Fruit fly (Drosophila melanogaster) whole organism, prepupa: ENCODE data around the gene CG9135.

ENCODE experiments used
- Blimp-1 ChIP-seq: fragments of 200-800 bp; sonication (Bioruptor generic); optimal IDR thresholded peaks from 3 replicates; lab custom pipeline; 2017; ENCODE audit warnings: missing biosample characterization, missing genetic modification characterization, mild to moderate bottlenecking, moderate library complexity, missing genetic modification reagents
- CG10631 ChIP-seq: fragments of 200-800 bp; sonication (Bioruptor generic); optimal IDR thresholded peaks from 2 replicates; lab custom pipeline; 2016; ENCODE audit warnings: missing biosample characterization, missing genetic modification characterization
- CG11762 ChIP-seq: fragments of 200-800 bp; sonication (Bioruptor generic); optimal IDR thresholded peaks from 3 replicates; lab custom pipeline; 2016; ENCODE audit warnings: missing biosample characterization, missing genetic modification characterization; ENCODE audit not compliant: insufficient read depth
- CG11902 ChIP-seq: fragments of 200-800 bp; sonication (Bioruptor generic); optimal IDR thresholded peaks from 3 replicates; lab custom pipeline; 2016; ENCODE audit warnings: missing biosample characterization, missing genetic modification characterization
- CG15336 ChIP-seq: fragments of 200-800 bp; sonication (Bioruptor generic); IDR thresholded peaks from 2 replicates; pipeline ENCODE4 v1.3.6; 2022; ENCODE audit warnings: missing biosample characterization, missing genetic modification characterization
- CG1621 ChIP-seq: fragments of 200-800 bp; sonication (Bioruptor generic); optimal IDR thresholded peaks from 3 replicates; lab custom pipeline; 2018; ENCODE audit warnings: missing biosample characterization, mild to moderate bottlenecking, missing genetic modification characterization
- CG31627 ChIP-seq: fragments of 200-800 bp; sonication (Bioruptor generic); optimal IDR thresholded peaks from 3 replicates; lab custom pipeline; 2016; ENCODE audit warnings: missing biosample characterization, missing genetic modification characterization
- CG32006 ChIP-seq: fragments of 200-800 bp; sonication (Bioruptor generic); optimal IDR thresholded peaks from 3 replicates; lab custom pipeline; 2017; ENCODE audit warnings: missing biosample characterization, mild to moderate bottlenecking, missing genetic modification characterization
- CG34406 ChIP-seq: fragments of 200-800 bp; sonication (Bioruptor generic); optimal IDR thresholded peaks from 3 replicates; lab custom pipeline; 2016; ENCODE audit warnings: missing biosample characterization, missing genetic modification characterization
- CG3919 ChIP-seq: fragments of 200-800 bp; sonication (Bioruptor generic); optimal IDR thresholded peaks from 3 replicates; lab custom pipeline; 2016; ENCODE audit warnings: missing biosample characterization, missing genetic modification characterization
- CG4318 ChIP-seq: fragments of 200-800 bp; sonication (Bioruptor generic); optimal IDR thresholded peaks from 3 replicates; lab custom pipeline; 2017; ENCODE audit warnings: missing biosample characterization, mild to moderate bottlenecking, missing genetic modification characterization
- CG6163 ChIP-seq: fragments of 200-800 bp; sonication (Bioruptor generic); IDR thresholded peaks from 3 replicates; pipeline ENCODE4 v1.3.6; 2022; ENCODE audit warnings: missing biosample characterization, missing genetic modification characterization
- CG6276 ChIP-seq: fragments of 200-800 bp; sonication (Bioruptor generic); optimal IDR thresholded peaks from 2 replicates; lab custom pipeline; 2017; ENCODE audit warnings: missing biosample characterization, mild to moderate bottlenecking, missing genetic modification characterization
- CG6808 ChIP-seq: fragments of 200-800 bp; sonication (Bioruptor generic); optimal IDR thresholded peaks from 3 replicates; lab custom pipeline; 2017; ENCODE audit warnings: missing biosample characterization, missing genetic modification characterization, mild to moderate bottlenecking, moderate library complexity, missing genetic modification reagents
- CG8119 ChIP-seq: fragments of 200-800 bp; sonication (Bioruptor generic); IDR thresholded peaks from 3 replicates; pipeline ENCODE4 v1.3.6; 2022; ENCODE audit warnings: missing biosample characterization, missing genetic modification characterization
- CG9139 ChIP-seq: fragments of 200-800 bp; sonication (Bioruptor generic); optimal IDR thresholded peaks from 3 replicates; lab custom pipeline; 2017; ENCODE audit warnings: missing biosample characterization, mild to moderate bottlenecking, missing genetic modification characterization
- Eip75B ChIP-seq: fragments of 200-800 bp; sonication (Bioruptor generic); optimal IDR thresholded peaks from 3 replicates; lab custom pipeline; 2016; ENCODE audit warnings: missing biosample characterization, missing genetic modification characterization
- Eip78C ChIP-seq: fragments of 200-800 bp; sonication (Bioruptor generic); peaks from one replicate; lab custom pipeline; 2016; ENCODE audit warnings: missing biosample characterization, missing genetic modification characterization
- Hr39 ChIP-seq: fragments of 200-800 bp; sonication (Bioruptor generic); optimal IDR thresholded peaks from 2 replicates; lab custom pipeline; 2016; ENCODE audit warnings: missing biosample characterization, missing genetic modification characterization
- Hr4 ChIP-seq: fragments of 200-800 bp; sonication (Bioruptor generic); optimal IDR thresholded peaks from 3 replicates; lab custom pipeline; 2016; ENCODE audit warnings: missing biosample characterization, missing genetic modification characterization
- OdsH ChIP-seq: fragments of 200-800 bp; sonication (Bioruptor generic); optimal IDR thresholded peaks from 3 replicates; lab custom pipeline; 2016; ENCODE audit warnings: missing biosample characterization, missing genetic modification characterization
- Smox ChIP-seq: fragments of 200-800 bp; sonication (Bioruptor generic); optimal IDR thresholded peaks from 3 replicates; lab custom pipeline; 2016; ENCODE audit warnings: missing biosample characterization, missing genetic modification characterization
- Sox14 ChIP-seq: fragments of 200-800 bp; sonication (Bioruptor generic); optimal IDR thresholded peaks from 3 replicates; lab custom pipeline; 2016; ENCODE audit warnings: missing biosample characterization, missing genetic modification characterization
- Sox15 ChIP-seq: fragments of 200-800 bp; sonication (Bioruptor generic); optimal IDR thresholded peaks from 3 replicates; lab custom pipeline; 2016; ENCODE audit warnings: missing biosample characterization, missing genetic modification characterization
- achi ChIP-seq: fragments of 200-800 bp; sonication (Bioruptor generic); optimal IDR thresholded peaks from 3 replicates; lab custom pipeline; 2016; ENCODE audit warnings: missing biosample characterization, missing genetic modification characterization
- acj6 ChIP-seq: fragments of 200-800 bp; sonication (Bioruptor generic); optimal IDR thresholded peaks from 3 replicates; lab custom pipeline; 2016; ENCODE audit warnings: missing biosample characterization, missing genetic modification characterization
- cyc ChIP-seq: fragments of 200-800 bp; sonication (Bioruptor generic); optimal IDR thresholded peaks from 3 replicates; lab custom pipeline; 2016; ENCODE audit warnings: missing biosample characterization, missing genetic modification characterization
- dac ChIP-seq: fragments of 200-800 bp; sonication (Bioruptor generic); optimal IDR thresholded peaks from 2 replicates; lab custom pipeline; 2017; ENCODE audit warnings: missing biosample characterization, mild to moderate bottlenecking, missing genetic modification characterization
- dsx ChIP-seq: fragments of 200-800 bp; optimal IDR thresholded peaks from 3 replicates; lab custom pipeline; 2019; ENCODE audit warnings: missing biosample characterization, mild to moderate bottlenecking, missing genetic modification characterization, moderate library complexity; ENCODE audit not compliant: poor library complexity, severe bottlenecking
- eg ChIP-seq: fragments of 200-800 bp; sonication (Bioruptor generic); IDR thresholded peaks from 3 replicates; pipeline ENCODE4 v1.3.6; 2022; ENCODE audit warnings: missing biosample characterization, missing genetic modification characterization
- esn ChIP-seq: fragments of 200-800 bp; sonication (Bioruptor generic); optimal IDR thresholded peaks from 2 replicates; lab custom pipeline; 2016; ENCODE audit warnings: missing biosample characterization, mild to moderate bottlenecking, missing genetic modification characterization, moderate library complexity
- fd59A ChIP-seq: fragments of 200-800 bp; sonication (Bioruptor generic); optimal IDR thresholded peaks from 2 replicates; lab custom pipeline; 2017; ENCODE audit warnings: missing biosample characterization, mild to moderate bottlenecking, missing genetic modification characterization, missing genetic modification reagents
- fkh ChIP-seq: fragments of 200-800 bp; sonication (Bioruptor generic); optimal IDR thresholded peaks from 3 replicates; lab custom pipeline; 2017; ENCODE audit warnings: missing biosample characterization, mild to moderate bottlenecking, missing genetic modification characterization, moderate library complexity
- lz ChIP-seq: fragments of 200-800 bp; sonication (Bioruptor generic); optimal IDR thresholded peaks from 3 replicates; lab custom pipeline; 2016; ENCODE audit warnings: missing biosample characterization, missing genetic modification characterization
- net ChIP-seq: fragments of 200-800 bp; sonication (Bioruptor generic); optimal IDR thresholded peaks from 3 replicates; lab custom pipeline; 2016; ENCODE audit warnings: missing biosample characterization, missing genetic modification characterization
- pdm3 ChIP-seq: fragments of 200-800 bp; sonication (Bioruptor generic); optimal IDR thresholded peaks from 3 replicates; lab custom pipeline; 2016; ENCODE audit warnings: missing biosample characterization, missing genetic modification characterization
- salr ChIP-seq, 2 experiments: fragments of 200-800 bp; sonication (Bioruptor generic); optimal IDR thresholded peaks; 3 replicates each; lab custom pipeline; 2016 to 2018; ENCODE audit warnings: missing biosample characterization in 2 of 2, missing genetic modification characterization in 2 of 2, mild to moderate bottlenecking in 1 of 2
- ss ChIP-seq, 2 experiments: fragments of 200-800 bp; sonication (Bioruptor generic); optimal IDR thresholded peaks; 2 replicates in 1 of 2; 3 replicates in 1 of 2; lab custom pipeline; 2017 to 2018; ENCODE audit warnings: mild to moderate bottlenecking in 2 of 2, missing biosample characterization in 2 of 2, missing genetic modification characterization in 2 of 2, moderate library complexity in 1 of 2
- svp ChIP-seq: fragments of 200-800 bp; sonication (Bioruptor generic); peaks from one replicate; lab custom pipeline; 2016; ENCODE audit warnings: missing biosample characterization, missing genetic modification characterization
- topi ChIP-seq: fragments of 200-800 bp; sonication (Bioruptor generic); optimal IDR thresholded peaks from 3 replicates; lab custom pipeline; 2016; ENCODE audit warnings: missing biosample characterization, missing genetic modification characterization
- vri ChIP-seq: fragments of 200-800 bp; sonication (Bioruptor generic); optimal IDR thresholded peaks from 3 replicates; lab custom pipeline; 2016; ENCODE audit warnings: missing biosample characterization, mild to moderate bottlenecking, missing genetic modification characterization

CG9135 gene

dm6 chr2L:6022793-6023192, 27.8 kb upstream of the CG9135 start (continued):
- TF ChIP-seq esn (GFP tag; lab: Kevin White, UChicago) (peak; percentile 33), salr (GFP tag; optimal IDR thresholded peaks at IDR 0.05; lab: Kevin White, UChicago) (peak; percentile 9 to 27), fd59A (GFP tag; lab: Kevin White, UChicago) (peak; percentile 58), svp (GFP tag; lab: Kevin White, UChicago) (peak; percentile 86), CG32006 (GFP tag; lab: Kevin White, UChicago) (peak; percentile 63), CG3919 (GFP tag; lab: Kevin White, UChicago) (peak; percentile 82), OdsH (peak; percentile 22), dac (no peak), CG9139 (GFP tag; lab: Kevin White, UChicago) (peak; percentile 71), CG6808 (peak; percentile 73), CG31627 (GFP tag; lab: Kevin White, UChicago) (peak; percentile 42), eg (GFP tag; lab: Robert Waterston, UW) (0 out of 3 replicates have a peak, but pooled peaks have one; percentile 28), Sox15 (peak; percentile 58), ss (GFP tag; optimal IDR thresholded peaks at IDR 0.05; lab: Kevin White, UChicago) (peak; percentile 85 to 89), Sox14 (peak; percentile 46), vri (no peak), CG1621 (peak; percentile 16), lz (peak; percentile 56), Smox (GFP tag; lab: Kevin White, UChicago) (peak; percentile 21), CG10631 (GFP tag; lab: Kevin White, UChicago) (peak; percentile 64), CG6276 (peak; percentile 37), Hr4 (GFP tag; lab: Kevin White, UChicago) (peak; percentile 29), CG34406 (GFP tag; lab: Kevin White, UChicago) (peak; percentile 61), net (peak; percentile 32), Hr39 (GFP tag; lab: Kevin White, UChicago) (peak; percentile 27), Blimp-1 (peak; percentile 56)
- TF ChIP-seq, all 60 proteins: peak for 49

dm6 chr2L:6024345-6024907, 26.2 kb upstream of the CG9135 start, which contains the start of gene CG9107:
CG9107 (minus strand) TSS chr2L:6024539.
- TF ChIP-seq topi (GFP tag; lab: Kevin White, UChicago) (no peak), CG6808 (peak; percentile 100), fkh (GFP tag; lab: Kevin White, UChicago) (peak; percentile 78)

- TF ChIP-seq achi (peak; percentile 18), CG4318 (GFP tag; lab: Kevin White, UChicago) (no peak), CG15336 (GFP tag; lab: Robert Waterston, UW) (peak; percentile 44; the same call in 1 of the 2 replicates), CG6163 (GFP tag; lab: Robert Waterston, UW) (peak; percentile 21; the same call in 1 of the 3 replicates), CG8119 (GFP tag; lab: Robert Waterston, UW) (peak; percentile 44; the same call in 2 of the 3 replicates), svp (GFP tag; lab: Kevin White, UChicago) (peak; percentile 74), Eip78C (GFP tag; lab: Kevin White, UChicago) (peak; percentile 47), Hr39 (GFP tag; lab: Kevin White, UChicago) (peak; percentile 15), net (no peak), acj6 (GFP tag; lab: Kevin White, UChicago) (peak; percentile 24), CG32006 (GFP tag; lab: Kevin White, UChicago) (peak; percentile 37), CG11762 (GFP tag; lab: Kevin White, UChicago) (no peak), OdsH (no peak), pdm3 (peak; percentile 2), Hr4 (GFP tag; lab: Kevin White, UChicago) (peak; percentile 34), cyc (GFP tag; lab: Kevin White, UChicago) (no peak), CG31627 (GFP tag; lab: Kevin White, UChicago) (peak; percentile 7), CG3919 (GFP tag; lab: Kevin White, UChicago) (peak; percentile 5), esn (GFP tag; lab: Kevin White, UChicago) (peak; percentile 1), salr (GFP tag; optimal IDR thresholded peaks at IDR 0.05; lab: Kevin White, UChicago) (no peak), CG11902 (GFP tag; lab: Kevin White, UChicago) (no peak), eg (GFP tag; lab: Robert Waterston, UW) (peak; percentile 39; the same call in 1 of the 3 replicates), Eip75B (GFP tag; lab: Kevin White, UChicago) (no peak), vri (no peak), dsx (GFP tag; lab: Kevin White, UChicago) (no peak)
These were observed 21.9 kb upstream of the CG9135 start for dm6 chr2L:6028712-6029111.
